Fruit fly (Drosophila melanogaster) whole organism, embryonic: ENCODE measurements around the gene Wdr59.
A peak's percentile ranks its signal among the peaks of the same experiment; 100 is the strongest.

Source experiments
- B-H1 ChIP-seq: fragments of 200-800 bp; sonication (Bioruptor generic); IDR thresholded peaks from 3 replicates; pipeline ENCODE4 v1.3.6; 2022; ENCODE audit warnings: missing biosample characterization, missing genetic modification characterization
- CG10274 ChIP-seq: fragments of 200-800 bp; sonication (Bioruptor generic); optimal IDR thresholded peaks from 3 replicates; lab custom pipeline; 2017; ENCODE audit warnings: missing biosample characterization, mild to moderate bottlenecking, missing genetic modification characterization
- CG10462 ChIP-seq: fragments of 200-800 bp; sonication (Bioruptor generic); optimal IDR thresholded peaks from 2 replicates; lab custom pipeline; 2016; ENCODE audit warnings: missing biosample characterization, missing genetic modification characterization
- CG10543 ChIP-seq: fragments of 200-800 bp; sonication (Bioruptor generic); optimal IDR thresholded peaks from 3 replicates; lab custom pipeline; 2017; ENCODE audit warnings: missing biosample characterization, mild to moderate bottlenecking, missing genetic modification characterization, moderate library complexity
- CG11456 ChIP-seq: fragments of 200-800 bp; sonication (Bioruptor generic); IDR thresholded peaks from 3 replicates; pipeline ENCODE4 v1.3.6; 2022; ENCODE audit warnings: missing biosample characterization, missing genetic modification characterization
- CG12299 ChIP-seq: fragments of 200-800 bp; sonication (Bioruptor generic); optimal IDR thresholded peaks from 2 replicates; lab custom pipeline; 2018; ENCODE audit warnings: missing biosample characterization, mild to moderate bottlenecking, missing genetic modification characterization
- CG12769 ChIP-seq: fragments of 200-800 bp; sonication (Bioruptor generic); optimal IDR thresholded peaks from 2 replicates; lab custom pipeline; 2019; ENCODE audit warnings: missing biosample characterization, mild to moderate bottlenecking, missing genetic modification characterization, moderate library complexity
- CG16813 ChIP-seq: fragments of 200-800 bp; sonication (Bioruptor generic); IDR thresholded peaks from 3 replicates; pipeline ENCODE4 v1.3.6; 2022; ENCODE audit warnings: missing biosample characterization, missing genetic modification characterization; ENCODE audit not compliant: partially characterized antibody
- CG17385 ChIP-seq: fragments of 200-800 bp; sonication (Bioruptor generic); optimal IDR thresholded peaks from 3 replicates; lab custom pipeline; 2018; ENCODE audit warnings: missing biosample characterization, mild to moderate bottlenecking, missing genetic modification characterization
- CG1792 ChIP-seq: fragments of 200-800 bp; sonication (Bioruptor generic); optimal IDR thresholded peaks from 2 replicates; lab custom pipeline; 2016; ENCODE audit warnings: missing biosample characterization, missing genetic modification characterization
- CG2129 ChIP-seq: fragments of 200-800 bp; sonication (Bioruptor generic); IDR thresholded peaks from 2 replicates; pipeline ENCODE4 v1.3.6; 2022; ENCODE audit warnings: missing biosample characterization, missing genetic modification characterization; ENCODE audit not compliant: partially characterized antibody
- CG31388 ChIP-seq: fragments of 200-800 bp; sonication (Bioruptor generic); optimal IDR thresholded peaks from 2 replicates; lab custom pipeline; 2016; ENCODE audit warnings: missing biosample characterization, missing genetic modification characterization
- CG32772 ChIP-seq: fragments of 200-800 bp; sonication (Bioruptor generic); IDR thresholded peaks from 2 replicates; pipeline ENCODE4 v1.3.6; 2022; ENCODE audit warnings: missing biosample characterization, missing genetic modification characterization
- CG4328 ChIP-seq: fragments of 200-800 bp; sonication (Bioruptor generic); optimal IDR thresholded peaks from 3 replicates; lab custom pipeline; 2017; ENCODE audit warnings: missing biosample characterization, missing genetic modification reagents, missing genetic modification characterization
- CG43689 ChIP-seq: fragments of 200-800 bp; sonication (Bioruptor generic); IDR thresholded peaks from 2 replicates; pipeline ENCODE4 v1.3.6; 2022; ENCODE audit warnings: missing biosample characterization, missing genetic modification characterization
- CG4404 ChIP-seq: fragments of 200-800 bp; sonication (Bioruptor generic); IDR thresholded peaks from 2 replicates; pipeline ENCODE4 v1.3.6; 2022; ENCODE audit warnings: missing biosample characterization, missing genetic modification characterization
- CG6254 ChIP-seq: fragments of 200-800 bp; sonication (Bioruptor generic); optimal IDR thresholded peaks from 3 replicates; lab custom pipeline; 2017; ENCODE audit warnings: mild to moderate bottlenecking, missing biosample characterization, missing genetic modification reagents, missing genetic modification characterization
- CG6272 ChIP-seq: fragments of 200-800 bp; sonication (Bioruptor generic); IDR thresholded peaks from 2 replicates; pipeline ENCODE4 v1.3.6; 2022; ENCODE audit warnings: missing biosample characterization, missing genetic modification characterization
- CG6654 ChIP-seq: fragments of 200-800 bp; sonication (Bioruptor generic); optimal IDR thresholded peaks from 2 replicates; lab custom pipeline; 2017; ENCODE audit warnings: missing biosample characterization, mild to moderate bottlenecking, missing genetic modification characterization
- CG7556 ChIP-seq: fragments of 200-800 bp; sonication (Bioruptor generic); optimal IDR thresholded peaks from 2 replicates; lab custom pipeline; 2017; ENCODE audit warnings: missing biosample characterization, mild to moderate bottlenecking, missing genetic modification characterization
- CG7839 ChIP-seq: fragments of 200-800 bp; sonication (Bioruptor generic); optimal IDR thresholded peaks from 3 replicates; lab custom pipeline; 2018; ENCODE audit warnings: missing biosample characterization, mild to moderate bottlenecking, missing genetic modification characterization, moderate library complexity
- CG8765 ChIP-seq: fragments of 200-800 bp; sonication (Bioruptor generic); IDR thresholded peaks from 2 replicates; pipeline ENCODE4 v1.3.6; 2022; ENCODE audit warnings: missing biosample characterization, missing genetic modification characterization
- Camta ChIP-seq: fragments of 200-800 bp; sonication (Bioruptor generic); optimal IDR thresholded peaks from 2 replicates; lab custom pipeline; 2016; ENCODE audit warnings: missing biosample characterization, missing genetic modification characterization
- D ChIP-seq, 2 experiments: fragments of 200-800 bp in 1 of 2; fragments of >200 bp in 1 of 2; sonication (Bioruptor generic) in 1 of 2; optimal IDR thresholded peaks; 2 replicates in 1 of 2; 3 replicates in 1 of 2; lab custom pipeline; 2017; ENCODE audit warnings: mild to moderate bottlenecking in 1 of 2, missing biosample characterization in 1 of 2, missing genetic modification characterization in 1 of 2, missing genetic modification reagents in 1 of 2
- D19A ChIP-seq: fragments of 200-800 bp; optimal IDR thresholded peaks from 3 replicates; lab custom pipeline; 2019; ENCODE audit warnings: missing biosample characterization, mild to moderate bottlenecking, missing genetic modification characterization, moderate library complexity
- Dad ChIP-seq: fragments of 200-800 bp; sonication (Bioruptor generic); optimal IDR thresholded peaks from 3 replicates; lab custom pipeline; 2016; ENCODE audit warnings: missing biosample characterization, missing genetic modification characterization
- Elba2 ChIP-seq: fragments of 200-800 bp; sonication (Bioruptor generic); optimal IDR thresholded peaks from 3 replicates; lab custom pipeline; 2016; ENCODE audit warnings: missing biosample characterization, missing genetic modification characterization
- HLH54F ChIP-seq: fragments of 200-800 bp; sonication (Bioruptor generic); optimal IDR thresholded peaks from 3 replicates; lab custom pipeline; 2016; ENCODE audit warnings: missing biosample characterization, missing genetic modification characterization
- Jarid2 ChIP-seq: fragments of 200-800 bp; sonication (Bioruptor generic); optimal IDR thresholded peaks from 3 replicates; lab custom pipeline; 2017; ENCODE audit warnings: mild to moderate bottlenecking, missing biosample characterization, missing genetic modification reagents, missing genetic modification characterization
- Lpt ChIP-seq: fragments of >200 bp; optimal IDR thresholded peaks from 2 replicates; lab custom pipeline; 2018; ENCODE audit warnings: missing biosample characterization, missing genetic modification characterization
- NfI ChIP-seq: fragments of 200-800 bp; sonication (Bioruptor generic); optimal IDR thresholded peaks from 3 replicates; lab custom pipeline; 2018; ENCODE audit warnings: missing biosample characterization, mild to moderate bottlenecking, missing genetic modification characterization, moderate library complexity
- Stat92E ChIP-seq, 3 experiments: fragments of >200 bp in 2 of 3; fragments of 200-800 bp in 1 of 3; sonication (Bioruptor generic) in 1 of 3; optimal IDR thresholded peaks; 2 replicates each; lab custom pipeline; 2017 to 2019; ENCODE audit warnings: missing biosample characterization in 3 of 3, missing genetic modification characterization in 3 of 3, mild to moderate bottlenecking in 1 of 3, moderate library complexity in 1 of 3
- Tbp ChIP-seq: fragments of >200 bp; optimal IDR thresholded peaks from 2 replicates; lab custom pipeline; 2018; ENCODE audit warnings: missing biosample characterization, missing genetic modification characterization
- ap ChIP-seq: fragments of 200-800 bp; sonication (Bioruptor generic); IDR thresholded peaks from 2 replicates; pipeline ENCODE4 v1.3.6; 2022; ENCODE audit warnings: missing biosample characterization, missing genetic modification characterization
- ara ChIP-seq: fragments of 200-800 bp; sonication (Bioruptor generic); IDR thresholded peaks from 2 replicates; pipeline ENCODE4 v1.3.6; 2022; ENCODE audit warnings: missing biosample characterization, missing genetic modification characterization
- cg ChIP-seq: fragments of 200-800 bp; sonication (Bioruptor generic); optimal IDR thresholded peaks from 3 replicates; lab custom pipeline; 2019; ENCODE audit warnings: missing biosample characterization, mild to moderate bottlenecking, missing genetic modification characterization, moderate library complexity
- chm ChIP-seq: fragments of 200-800 bp; sonication (Bioruptor generic); IDR thresholded peaks from 2 replicates; pipeline ENCODE4 v1.3.6; 2022; ENCODE audit warnings: missing biosample characterization, missing genetic modification characterization
- ewg ChIP-seq: fragments of 200-800 bp; sonication (Bioruptor generic); optimal IDR thresholded peaks from 3 replicates; lab custom pipeline; 2017; ENCODE audit warnings: mild to moderate bottlenecking, missing biosample characterization, missing genetic modification reagents, missing genetic modification characterization
- fu2 ChIP-seq: fragments of 200-800 bp; sonication (Bioruptor generic); optimal IDR thresholded peaks from 2 replicates; lab custom pipeline; 2016; ENCODE audit warnings: missing biosample characterization, missing genetic modification characterization
- gro ChIP-seq: fragments of 200-800 bp; sonication (Bioruptor generic); optimal IDR thresholded peaks from 2 replicates; lab custom pipeline; 2016; ENCODE audit warnings: missing biosample characterization, missing genetic modification characterization
- gt ChIP-seq: fragments of 200-800 bp; sonication (Bioruptor generic); IDR thresholded peaks from 2 replicates; pipeline ENCODE4 v1.3.6; 2022; ENCODE audit warnings: missing biosample characterization, missing genetic modification characterization
- jumu ChIP-seq: fragments of 200-800 bp; sonication (Bioruptor generic); optimal IDR thresholded peaks from 3 replicates; lab custom pipeline; 2016; ENCODE audit warnings: missing biosample characterization, missing genetic modification characterization
- nerfin-2 ChIP-seq: fragments of 200-800 bp; sonication (Bioruptor generic); IDR thresholded peaks from 2 replicates; pipeline ENCODE4 v1.3.6; 2022; ENCODE audit warnings: missing biosample characterization, missing genetic modification characterization; ENCODE audit not compliant: partially characterized antibody
- oc ChIP-seq: fragments of 200-800 bp; sonication (Bioruptor generic); optimal IDR thresholded peaks from 2 replicates; lab custom pipeline; 2018; ENCODE audit warnings: missing biosample characterization, mild to moderate bottlenecking, missing genetic modification characterization, moderate library complexity
- odd ChIP-seq: fragments of 200-800 bp; sonication (Bioruptor generic); optimal IDR thresholded peaks from 2 replicates; lab custom pipeline; 2017; ENCODE audit warnings: missing biosample characterization, mild to moderate bottlenecking, missing genetic modification characterization
- sim ChIP-seq: fragments of 200-800 bp; sonication (Bioruptor generic); IDR thresholded peaks from 2 replicates; pipeline ENCODE4 v1.3.6; 2022; ENCODE audit warnings: missing biosample characterization, missing genetic modification characterization
- slou ChIP-seq: fragments of 200-800 bp; sonication (Bioruptor generic); optimal IDR thresholded peaks from 3 replicates; lab custom pipeline; 2016; ENCODE audit warnings: missing biosample characterization, missing genetic modification characterization
- trem ChIP-seq: fragments of 200-800 bp; optimal IDR thresholded peaks from 3 replicates; lab custom pipeline; 2019; ENCODE audit warnings: missing biosample characterization, mild to moderate bottlenecking, missing genetic modification characterization, moderate library complexity
- wek ChIP-seq: fragments of 200-800 bp; sonication (Bioruptor generic); optimal IDR thresholded peaks from 3 replicates; lab custom pipeline; 2018; ENCODE audit warnings: missing biosample characterization, mild to moderate bottlenecking, missing genetic modification characterization, moderate library complexity
- zen2 ChIP-seq: fragments of 200-800 bp; sonication (Bioruptor generic); IDR thresholded peaks from 3 replicates; pipeline ENCODE4 v1.3.6; 2022; ENCODE audit warnings: missing biosample characterization, missing genetic modification characterization; ENCODE audit not compliant: partially characterized antibody

Gene Wdr59

dm6 chr2L:11066887-11067459, 24.3 kb upstream of the Wdr59 start, which contains the start of gene Samuel (continued):
- peak; percentile 27; the same call in 1 of the 2 replicates for TF ChIP-seq chm (GFP tag; lab: Robert Waterston, UW)
- TF ChIP-seq CG6254 (GFP tag; lab: Kevin White, UChicago) = no peak
- TF ChIP-seq CG43689 (GFP tag; lab: Robert Waterston, UW) = no peak
- TF ChIP-seq cg (GFP tag; lab: Kevin White, UChicago) = peak; percentile 69
- no peak for TF ChIP-seq CG6272 (GFP tag; lab: Robert Waterston, UW)
- TF ChIP-seq CG6654 (GFP tag; lab: Kevin White, UChicago) = no peak
- TF ChIP-seq CG11456 (GFP tag; lab: Robert Waterston, UW) = no peak
- TF ChIP-seq Stat92E (GFP tag; optimal IDR thresholded peaks at IDR 0.05; lab: Kevin White, UChicago) = peak in 1 of 3 experiments; percentile 37
- TF ChIP-seq D19A (tag; lab: Kevin White, UChicago) = peak; percentile 20
- TF ChIP-seq CG10274 = no peak
- TF ChIP-seq Dad = no peak
- TF ChIP-seq B-H1 (GFP tag; lab: Robert Waterston, UW) = no peak; the same call in 2 of the 3 replicates
- TF ChIP-seq ara (GFP tag; lab: Robert Waterston, UW) = no peak
- TF ChIP-seq fu2 (GFP tag; lab: Kevin White, UChicago) = no peak
- TF ChIP-seq gt = no peak
- TF ChIP-seq trem (tag; lab: Kevin White, UChicago) = peak; percentile 0
- peak; percentile 28 for TF ChIP-seq odd (GFP tag; lab: Kevin White, UChicago)
- TF ChIP-seq CG10543 (GFP tag; lab: Kevin White, UChicago) = no peak
- no peak for TF ChIP-seq CG4404 (GFP tag; lab: Robert Waterston, UW)
- TF ChIP-seq Camta = no peak
- no peak for TF ChIP-seq Lpt (GFP tag; lab: Kevin White, UChicago)
- no peak for TF ChIP-seq oc
- no peak for TF ChIP-seq CG17385 (GFP tag; lab: Kevin White, UChicago)
- peak; percentile 96 for TF ChIP-seq Jarid2 (GFP tag; lab: Kevin White, UChicago)
- TF ChIP-seq ap (GFP tag; lab: Robert Waterston, UW) = no peak
- TF ChIP-seq CG12769 (tag; lab: Kevin White, UChicago) = no peak
- TF ChIP-seq CG32772 = no peak
- no peak for TF ChIP-seq jumu
- no peak for TF ChIP-seq D (optimal IDR thresholded peaks at IDR 0.05; lab: Kevin White, UChicago)
- no peak for TF ChIP-seq D (GFP tag; optimal IDR thresholded peaks at IDR 0.05; lab: Kevin White, UChicago)
- no peak for TF ChIP-seq nerfin-2
- no peak for TF ChIP-seq CG1792
- TF ChIP-seq wek = no peak
- TF ChIP-seq Elba2 (GFP tag; lab: Kevin White, UChicago) = no peak
- no peak for TF ChIP-seq slou (GFP tag; lab: Kevin White, UChicago)
- TF ChIP-seq gro (GFP tag; lab: Kevin White, UChicago) = peak; percentile 7
- no peak for TF ChIP-seq CG10462 (GFP tag; lab: Kevin White, UChicago)
- no peak for TF ChIP-seq CG8765 (GFP tag; lab: Robert Waterston, UW)
- TF ChIP-seq sim (GFP tag; lab: Robert Waterston, UW) = no peak
- TF ChIP-seq CG4328 = no peak
- no peak for TF ChIP-seq CG31388
- TF ChIP-seq NfI (GFP tag; lab: Kevin White, UChicago) = no peak
- TF ChIP-seq Tbp (GFP tag; lab: Kevin White, UChicago) = no peak
- peak; percentile 34; the same call in 1 of the 3 replicates for TF ChIP-seq zen2
- no peak for TF ChIP-seq CG7556 (GFP tag; lab: Kevin White, UChicago)
- no peak for TF ChIP-seq CG7839 (tag; lab: Kevin White, UChicago)
- no peak for TF ChIP-seq CG12299 (tag; lab: Kevin White, UChicago)
- no peak for TF ChIP-seq ewg (GFP tag; lab: Kevin White, UChicago)
- no peak for TF ChIP-seq HLH54F (GFP tag; lab: Kevin White, UChicago)
- no peak for TF ChIP-seq CG16813 (GFP tag; lab: Robert Waterston, UW)
- TF ChIP-seq CG2129 (GFP tag; lab: Robert Waterston, UW) = no peak
